Worm (Caenorhabditis elegans): ENCODE data around the gene F07F6.8.

DNA sequence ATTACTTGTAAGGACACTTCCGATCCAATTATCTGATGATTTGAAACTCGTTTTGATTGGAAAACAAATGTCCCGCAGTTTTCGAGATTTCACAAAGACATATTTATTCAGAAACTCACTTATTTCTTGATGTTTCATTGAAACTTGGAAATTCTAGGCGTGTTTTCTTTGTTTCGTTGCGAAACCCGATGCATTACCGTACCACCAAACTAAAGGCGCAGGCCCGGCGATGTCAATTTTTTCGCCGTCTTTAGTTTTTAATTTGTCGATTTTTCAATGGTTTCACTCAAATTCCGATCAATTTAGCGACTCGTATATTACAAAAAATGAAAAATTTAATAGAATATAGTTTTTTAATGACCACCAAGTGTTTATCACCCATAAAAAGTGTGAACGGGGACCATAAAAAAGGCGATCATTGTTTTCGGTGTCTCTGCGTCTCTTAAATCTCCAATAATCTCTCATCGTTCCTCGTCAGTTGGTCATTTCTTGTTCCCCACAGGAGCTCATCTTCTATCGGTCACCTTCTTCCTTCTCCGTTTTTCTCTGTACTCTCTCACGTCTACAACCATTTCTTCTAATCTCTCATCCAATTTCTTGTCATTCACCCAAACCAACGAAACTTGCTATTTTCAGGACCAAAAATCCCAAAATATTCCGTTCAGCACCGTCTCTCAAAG lies 40.3 kb upstream of the F07F6.8 start, which contains the start of gene clr-1:
- TF ChIP-seq him-1 (tag; optimal IDR thresholded peaks at IDR 0.05) (no peak), W03F9.2 (tag; optimal IDR thresholded peaks at IDR 0.05) (no peak)

Data from whole organism, L4/young adult.